Worm (Caenorhabditis elegans) whole organism, late embryonic: Measurements from ENCODE around the gene F49E12.10.

Experiments
- K09A11.1 ChIP-seq: sonication (generic microtip); optimal IDR thresholded peaks from 2 replicates; lab custom pipeline; 2017; ENCODE audit warnings: antibody characterized with exemption, mild to moderate bottlenecking, missing genetic modification characterization, missing compliant biosample characterization; ENCODE audit not compliant: insufficient read depth
- ceh-18 ChIP-seq: sonication (generic microtip); optimal IDR thresholded peaks from 2 replicates; lab custom pipeline; 2016; ENCODE audit warnings: missing genetic modification characterization, missing compliant biosample characterization
- elt-4 ChIP-seq: sonication (generic microtip); optimal IDR thresholded peaks from 2 replicates; lab custom pipeline; 2016; ENCODE audit warnings: missing genetic modification characterization, missing compliant biosample characterization
- fax-1 ChIP-seq: sonication (generic microtip); optimal IDR thresholded peaks from 2 replicates; lab custom pipeline; 2016; ENCODE audit warnings: missing genotype, missing genetic modification characterization, missing compliant biosample characterization
- nhr-11 ChIP-seq: fragments of 150-350 bp; optimal IDR thresholded peaks from 2 replicates; lab custom pipeline; 2014; ENCODE audit warnings: missing biosample characterization, missing genetic modification characterization
- pag-3 ChIP-seq: sonication (generic microtip); optimal IDR thresholded peaks from 2 replicates; lab custom pipeline; 2016; ENCODE audit warnings: missing compliant biosample characterization, missing genetic modification characterization, borderline replicate concordance
- pha-4 ChIP-seq: fragments of 150-350 bp; optimal IDR thresholded peaks from 2 replicates; lab custom pipeline; 2018; ENCODE audit warnings: missing biosample characterization, missing genetic modification reagents, missing genetic modification characterization
- pqm-1 ChIP-seq: sonication (generic microtip); optimal IDR thresholded peaks from 2 replicates; lab custom pipeline; 2016; ENCODE audit warnings: missing genetic modification characterization, missing compliant biosample characterization
- sox-4 ChIP-seq: sonication (generic microtip); optimal IDR thresholded peaks from 2 replicates; lab custom pipeline; 2017; ENCODE audit warnings: mild to moderate bottlenecking, missing genetic modification characterization, inconsistent platforms, missing compliant biosample characterization
- syd-9 ChIP-seq: sonication (generic microtip); optimal IDR thresholded peaks from 2 replicates; lab custom pipeline; 2016; ENCODE audit warnings: mild to moderate bottlenecking, missing genetic modification characterization, moderate library complexity, missing compliant biosample characterization
- tbx-2 ChIP-seq: sonication (generic microtip); optimal IDR thresholded peaks from 2 replicates; lab custom pipeline; 2016; ENCODE audit warnings: missing genetic modification characterization, missing compliant biosample characterization
- ztf-16 ChIP-seq: sonication (generic microtip); optimal IDR thresholded peaks from 2 replicates; lab custom pipeline; 2017; ENCODE audit warnings: missing genetic modification characterization, missing compliant biosample characterization

DNA sequence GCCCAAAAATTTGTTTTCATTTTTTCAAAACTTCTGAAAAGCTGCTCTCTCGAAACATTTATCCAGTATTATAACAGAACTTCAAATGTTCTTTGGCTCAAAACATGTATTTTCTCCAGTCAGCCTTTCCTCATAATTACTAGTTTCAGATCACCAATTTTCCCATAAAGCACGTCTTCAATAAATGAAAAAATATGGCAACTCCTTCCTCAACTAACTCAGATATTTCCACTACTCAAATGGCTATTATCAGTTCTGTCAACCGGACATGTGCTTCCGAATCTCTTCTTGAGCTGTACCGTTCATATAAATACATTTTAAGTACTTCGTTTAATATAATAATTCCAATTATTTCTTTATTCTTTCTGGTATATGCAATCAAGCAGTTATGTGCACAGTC, 16.6 kb downstream of the F49E12.10 start, which contains the start of gene sra-13:
- TF ChIP-seq fax-1 (tag; lab: Kevin White, UChicago), result no peak
- no peak for TF ChIP-seq pag-3
- TF ChIP-seq nhr-11, result no peak
- no peak for TF ChIP-seq ceh-18 (tag; lab: Kevin White, UChicago)
- TF ChIP-seq syd-9 (tag; lab: Kevin White, UChicago), result no peak
- TF ChIP-seq K09A11.1 (tag; lab: Kevin White, UChicago), result no peak
- no peak for TF ChIP-seq pha-4
- no peak for TF ChIP-seq sox-4
- TF ChIP-seq elt-4, result no peak
- no peak for TF ChIP-seq pqm-1 (tag; lab: Kevin White, UChicago)
- TF ChIP-seq tbx-2 (tag; lab: Kevin White, UChicago), result no peak
- no peak for TF ChIP-seq ztf-16 (tag; lab: Kevin White, UChicago)
